Worm (Caenorhabditis elegans): ENCODE data around the gene col-178.

Gene col-178

DNA sequence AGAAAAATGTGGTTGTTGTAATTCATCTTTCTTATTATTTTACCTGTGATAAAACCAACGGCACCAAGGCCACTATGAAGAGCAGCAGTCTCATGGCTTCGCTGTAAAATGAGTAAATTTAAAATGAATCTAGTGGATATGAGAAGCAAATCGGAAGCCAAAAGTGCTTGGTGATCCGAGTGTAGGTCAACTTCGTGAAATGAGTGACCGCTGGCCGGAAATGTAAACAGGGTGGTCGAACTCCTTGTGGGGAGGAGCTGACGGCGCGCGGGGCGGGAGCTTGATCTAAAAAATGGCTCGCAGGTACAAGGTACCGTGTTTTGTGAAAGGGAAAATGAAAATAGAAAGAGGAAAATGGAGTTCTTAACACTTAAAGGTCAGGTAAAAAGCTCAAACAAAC lies 2.5 kb upstream of the col-178 start, which contains the start of gene C34F6.1:
Gene C34F6.1, minus strand, starts transcription at position 101 of the 400 bp plus-strand sequence.
- TF ChIP-seq ztf-4 (tag; optimal IDR thresholded peaks at IDR 0.05) (no peak), pha-4 (tag; optimal IDR thresholded peaks at IDR 0.05) (peak; percentile 15)

ce11 chrX:11201165-11201564 lies 1.9 kb downstream of the col-178 start, which contains the start of gene col-179:
col-179 (plus strand) TSS chrX:11201465.
- TF ChIP-seq ZK546.5 (tag; optimal IDR thresholded peaks at IDR 0.05) (no peak), lin-39 (tag; optimal IDR thresholded peaks at IDR 0.05) (no peak), tbx-2 (tag; optimal IDR thresholded peaks at IDR 0.05) (no peak), pqm-1 (tag; optimal IDR thresholded peaks at IDR 0.05) (no peak), nhr-77 (tag; optimal IDR thresholded peaks at IDR 0.05) (no peak), R02D3.7 (tag; optimal IDR thresholded peaks at IDR 0.05) (no peak), snpc-4 (tag; optimal IDR thresholded peaks at IDR 0.05) (no peak), nfya-1 (tag; optimal IDR thresholded peaks at IDR 0.05; ENCODE audit: insufficient read depth) (no peak), ceh-28 (tag; optimal IDR thresholded peaks at IDR 0.05) (no peak), ceh-9 (tag; optimal IDR thresholded peaks at IDR 0.05) (no peak), fkh-2 (tag; optimal IDR thresholded peaks at IDR 0.05) (no peak), fos-1 (tag; optimal IDR thresholded peaks at IDR 0.05) (no peak), jun-1 (tag; optimal IDR thresholded peaks at IDR 0.05) (no peak)

DNA sequence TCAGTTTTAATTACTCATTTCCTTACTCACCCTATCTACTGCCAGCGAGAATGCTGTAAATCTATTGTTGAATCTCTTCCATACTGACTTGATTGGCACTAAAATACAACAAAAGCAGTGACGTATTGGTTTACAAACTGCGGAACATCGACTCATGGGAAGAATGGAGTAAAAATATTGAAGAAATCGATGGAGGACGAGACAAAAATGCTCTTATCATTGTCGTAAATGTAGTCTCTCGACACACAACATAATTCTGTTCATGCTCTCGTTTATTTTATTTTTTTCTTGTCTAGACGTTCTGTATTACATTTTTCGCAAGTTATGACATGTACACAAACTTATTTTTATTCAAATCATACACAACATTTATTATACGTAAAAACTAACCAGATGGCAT lies 4.5 kb downstream of the col-178 start, which contains the start of gene C34F6.11:
Gene C34F6.11, minus strand, starts transcription at position 160 of the 400 bp plus-strand sequence.
- TF ChIP-seq ceh-16 (tag; optimal IDR thresholded peaks at IDR 0.05) (no peak), pha-4 (tag; optimal IDR thresholded peaks at IDR 0.05) (peak; percentile 2), elt-2 (tag; optimal IDR thresholded peaks at IDR 0.05) (peak; percentile 70), pqm-1 (tag; optimal IDR thresholded peaks at IDR 0.05) (peak; percentile 52), aly-2 (tag; optimal IDR thresholded peaks at IDR 0.05) (no peak)

ce11 chrX:11206953-11207352 lies 7.7 kb downstream of the col-178 start, which contains the start of gene hst-2:
hst-2 (minus strand) TSS chrX:11207155.
- TF ChIP-seq tbx-2 (tag; optimal IDR thresholded peaks at IDR 0.05) (peak; percentile 88), nfya-1 (tag; optimal IDR thresholded peaks at IDR 0.05; ENCODE audit: insufficient read depth) (peak; percentile 85), pqm-1 (tag; optimal IDR thresholded peaks at IDR 0.05) (peak; percentile 62), elt-3 (tag; optimal IDR thresholded peaks at IDR 0.05) (peak in 1 of 3 experiments; percentile 18), fos-1 (tag; optimal IDR thresholded peaks at IDR 0.05) (no peak), fkh-2 (tag; optimal IDR thresholded peaks at IDR 0.05) (no peak), ceh-9 (tag; optimal IDR thresholded peaks at IDR 0.05) (no peak), nhr-76 (tag; optimal IDR thresholded peaks at IDR 0.05) (no peak), nhr-77 (tag; optimal IDR thresholded peaks at IDR 0.05) (peak; percentile 55), ceh-16 (tag; optimal IDR thresholded peaks at IDR 0.05) (no peak), nhr-11 (tag; optimal IDR thresholded peaks at IDR 0.05) (peak; percentile 25), nhr-237 (tag; optimal IDR thresholded peaks at IDR 0.05) (no peak), elt-2 (tag; optimal IDR thresholded peaks at IDR 0.05) (peak; percentile 80), nhr-12 (tag; optimal IDR thresholded peaks at IDR 0.05) (no peak), lin-39 (tag; optimal IDR thresholded peaks at IDR 0.05) (peak; percentile 34), ceh-28 (tag; optimal IDR thresholded peaks at IDR 0.05) (peak; percentile 82), zag-1 (tag; optimal IDR thresholded peaks at IDR 0.05) (no peak), egl-5 (tag; optimal IDR thresholded peaks at IDR 0.05) (peak; percentile 53), skn-1 (tag; optimal IDR thresholded peaks at IDR 0.05) (peak; percentile 54), ztf-11 (tag; optimal IDR thresholded peaks at IDR 0.05) (no peak), unc-39 (tag; optimal IDR thresholded peaks at IDR 0.05) (no peak), nhr-25 (tag; optimal IDR thresholded peaks at IDR 0.05) (peak; percentile 89), nhr-67 (tag; optimal IDR thresholded peaks at IDR 0.05) (no peak), fkh-10 (GFP tag; optimal IDR thresholded peaks at IDR 0.05) (no peak), jun-1 (tag; optimal IDR thresholded peaks at IDR 0.05) (peak; percentile 90), egl-27 (tag; optimal IDR thresholded peaks at IDR 0.05) (no peak), mml-1 (tag; optimal IDR thresholded peaks at IDR 0.05) (no peak), R02D3.7 (tag; optimal IDR thresholded peaks at IDR 0.05) (peak; percentile 52), sea-2 (GFP tag; optimal IDR thresholded peaks at IDR 0.05) (no peak), pha-4 (tag; optimal IDR thresholded peaks at IDR 0.05) (peak; percentile 96), mdl-1 (tag; optimal IDR thresholded peaks at IDR 0.05) (no peak), elt-1 (tag; optimal IDR thresholded peaks at IDR 0.05) (peak; percentile 6), ama-1 (optimal IDR thresholded peaks at IDR 0.05) (no peak), lin-15B (tag; optimal IDR thresholded peaks at IDR 0.05) (peak; percentile 52), snpc-4 (tag; optimal IDR thresholded peaks at IDR 0.05) (peak; percentile 54), daf-12 (tag; optimal IDR thresholded peaks at IDR 0.05) (no peak), ZK546.5 (tag; optimal IDR thresholded peaks at IDR 0.05) (no peak), aly-2 (tag; optimal IDR thresholded peaks at IDR 0.05) (no peak), ztf-4 (tag; optimal IDR thresholded peaks at IDR 0.05) (peak; percentile 7), hmg-11 (tag; optimal IDR thresholded peaks at IDR 0.05) (peak; percentile 84), nhr-23 (tag; optimal IDR thresholded peaks at IDR 0.05) (peak; percentile 93), nhr-43 (tag; optimal IDR thresholded peaks at IDR 0.05; ENCODE audit: poor library complexity, severe bottlenecking) (peak; percentile 84), nhr-28 (tag; optimal IDR thresholded peaks at IDR 0.05) (no peak), ceh-82 (tag; optimal IDR thresholded peaks at IDR 0.05) (peak; percentile 45), lsy-12 (tag; optimal IDR thresholded peaks at IDR 0.05) (peak; percentile 74)

Data from whole organism, L3 larva.